Fruit fly (Drosophila melanogaster): ENCODE measurements around the gene CG31917.

CG31917 gene

DNA sequence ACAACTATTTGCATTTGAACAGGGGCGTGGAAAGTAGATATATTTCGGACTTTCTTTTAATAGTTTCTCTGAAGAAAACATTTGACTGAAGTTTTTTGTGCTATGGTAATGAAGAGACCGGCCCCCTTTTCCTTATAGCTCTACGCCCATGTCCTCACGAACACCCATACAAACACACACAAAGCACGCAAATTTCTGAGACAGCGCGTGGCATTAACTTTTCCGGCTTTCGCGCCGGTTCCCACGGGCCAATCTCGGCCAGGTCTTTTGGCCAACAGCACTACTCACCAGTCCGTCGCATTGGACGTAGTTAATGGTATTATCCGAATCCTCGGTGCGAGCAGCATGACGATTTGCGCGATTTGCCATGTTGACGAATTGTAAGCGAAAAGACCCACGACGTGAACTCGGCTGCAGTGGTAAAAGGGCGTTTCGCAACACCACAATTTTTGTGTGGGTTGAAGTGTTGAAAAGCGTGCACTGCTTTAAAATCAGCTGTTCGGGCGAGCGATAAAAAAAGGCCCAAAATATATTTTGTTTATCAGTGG lies 41.8 kb upstream of the CG31917 start, which contains the start of gene senju (continued):
- TF ChIP-seq CG6683 (GFP tag; optimal IDR thresholded peaks at IDR 0.05) (peak; percentile 70), caup (GFP tag; optimal IDR thresholded peaks at IDR 0.05; ENCODE audit: severe bottlenecking) (peak; percentile 92), Dfd (GFP tag; optimal IDR thresholded peaks at IDR 0.05) (no peak), NC2β (GFP tag; optimal IDR thresholded peaks at IDR 0.05) (peak; percentile 82), CG9727 (GFP tag; optimal IDR thresholded peaks at IDR 0.05) (peak; percentile 89), cg (GFP tag; optimal IDR thresholded peaks at IDR 0.05) (peak; percentile 93), CG14014 (GFP tag; IDR thresholded peaks at IDR 0.05) (peak; percentile 83), CG1233 (GFP tag; optimal IDR thresholded peaks at IDR 0.05) (peak; percentile 71), tna (GFP tag; IDR thresholded peaks at IDR 0.05; ENCODE audit: partially characterized antibody) (no peak), fru (optimal IDR thresholded peaks at IDR 0.05) (no peak), pum (GFP tag; optimal IDR thresholded peaks at IDR 0.05) (peak; percentile 83), CG8388 (GFP tag; optimal IDR thresholded peaks at IDR 0.05) (peak; percentile 81), esg (GFP tag; conservative IDR thresholded peaks at IDR 0.05) (peak; percentile 67), nmo (GFP tag; optimal IDR thresholded peaks at IDR 0.05) (peak; percentile 65), CG10565 (GFP tag; optimal IDR thresholded peaks at IDR 0.05) (no peak), toy (GFP tag; IDR thresholded peaks at IDR 0.05) (peak; percentile 35; the same call in 1 of the 2 replicates), CG2875 (GFP tag; optimal IDR thresholded peaks at IDR 0.05) (peak; percentile 80), gsb-n (tag; optimal IDR thresholded peaks at IDR 0.05) (peak; percentile 69), lab (GFP tag; optimal IDR thresholded peaks at IDR 0.05) (peak; percentile 91), Ets65A (GFP tag) (peak; percentile 96), CG15601 (tag; optimal IDR thresholded peaks at IDR 0.05) (peak; percentile 45), CG3281 (GFP tag; optimal IDR thresholded peaks at IDR 0.05) (peak; percentile 78), odd (GFP tag; optimal IDR thresholded peaks at IDR 0.05) (peak; percentile 79), fu2 (GFP tag; optimal IDR thresholded peaks at IDR 0.05) (peak; percentile 88), Jarid2 (GFP tag; optimal IDR thresholded peaks at IDR 0.05) (peak; percentile 56), CG12219 (GFP tag; optimal IDR thresholded peaks at IDR 0.05) (peak; percentile 71), CG8944 (GFP tag; optimal IDR thresholded peaks at IDR 0.05) (peak; percentile 93), az2 (GFP tag; optimal IDR thresholded peaks at IDR 0.05) (peak; percentile 88), CG32767 (GFP tag; IDR thresholded peaks at IDR 0.05) (peak; percentile 64; the same call in 1 of the 2 replicates), CG6854 (GFP tag; optimal IDR thresholded peaks at IDR 0.05) (peak; percentile 75), row (GFP tag; IDR thresholded peaks at IDR 0.05) (peak; percentile 73), CG11456 (GFP tag; IDR thresholded peaks at IDR 0.05) (peak; percentile 90), CG17568 (GFP tag; optimal IDR thresholded peaks at IDR 0.05) (peak; percentile 61), hb (GFP tag; IDR thresholded peaks at IDR 0.05; ENCODE audit: partially characterized antibody) (no peak), CG30403 (GFP tag; optimal IDR thresholded peaks at IDR 0.05) (peak; percentile 90), CG11560 (tag; IDR thresholded peaks at IDR 0.05) (no peak), lov (optimal IDR thresholded peaks at IDR 0.05) (no peak), lov (GFP tag; IDR thresholded peaks at IDR 0.05) (peak; percentile 55; the same call in 2 of the 3 replicates), ato (GFP tag; IDR thresholded peaks at IDR 0.05; ENCODE audit: partially characterized antibody) (peak; percentile 66), psq (GFP tag; optimal IDR thresholded peaks at IDR 0.05) (peak; percentile 58), Lhr (GFP tag; optimal IDR thresholded peaks at IDR 0.05) (peak; percentile 63), CoRest (tag; optimal IDR thresholded peaks at IDR 0.05) (peak; percentile 69), Dll (GFP tag; IDR thresholded peaks at IDR 0.05; ENCODE audit: partially characterized antibody) (peak; percentile 57; the same call in 2 of the 4 replicates), Hmr (GFP tag; optimal IDR thresholded peaks at IDR 0.05) (peak; percentile 91), CG12299 (tag; optimal IDR thresholded peaks at IDR 0.05) (peak; percentile 50), ewg (GFP tag; optimal IDR thresholded peaks at IDR 0.05) (peak; percentile 63), slbo (GFP tag; IDR thresholded peaks at IDR 0.05) (peak; percentile 83), sim (GFP tag; IDR thresholded peaks at IDR 0.05) (peak; percentile 62; the same call in 1 of the 2 replicates), kah (GFP tag; optimal IDR thresholded peaks at IDR 0.05) (peak; percentile 21), trh (GFP tag; optimal IDR thresholded peaks at IDR 0.05) (peak; percentile 21)

Measured in whole organism, embryonic.